Fruit fly (Drosophila melanogaster): Measurements from ENCODE around the gene CG3407.

The CG3407 gene

DNA sequence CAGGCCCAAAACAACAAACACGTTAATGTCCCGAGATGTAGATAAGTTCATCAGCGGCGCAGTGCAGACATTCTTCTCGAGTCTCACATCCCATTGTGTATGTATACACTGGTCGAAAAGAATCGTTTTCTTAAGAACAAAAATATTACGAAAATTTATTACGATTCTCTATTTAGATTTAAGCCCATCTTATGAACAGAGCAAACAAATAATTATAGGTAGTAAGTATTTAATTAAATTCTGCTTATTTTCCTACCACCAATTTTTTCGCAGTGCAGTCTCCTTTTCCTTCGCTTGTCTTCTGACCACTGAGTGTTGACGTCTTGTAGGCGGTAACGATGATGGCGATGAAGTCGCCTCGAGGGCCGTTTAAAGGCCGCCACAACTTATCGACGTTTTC is 48.2 kb upstream of the CG3407 start (continued):
- TF ChIP-seq gem (tag; optimal IDR thresholded peaks at IDR 0.05) (peak; percentile 80), CG7271 (tag; optimal IDR thresholded peaks at IDR 0.05) (peak; percentile 71), Trl (optimal IDR thresholded peaks at IDR 0.05) (no peak), Trl (GFP tag; optimal IDR thresholded peaks at IDR 0.05) (peak; percentile 25), disco-r (GFP tag; optimal IDR thresholded peaks at IDR 0.05) (peak; percentile 8), sr (GFP tag; IDR thresholded peaks at IDR 0.05) (no peak), Hsf (GFP tag; optimal IDR thresholded peaks at IDR 0.05) (peak; percentile 42), CG8290 (GFP tag; optimal IDR thresholded peaks at IDR 0.05) (peak; percentile 29), CG8290 (tag; optimal IDR thresholded peaks at IDR 0.05) (no peak), BtbVII (GFP tag; optimal IDR thresholded peaks at IDR 0.05) (no peak), CG7745 (tag; optimal IDR thresholded peaks at IDR 0.05) (peak; percentile 29), CG13775 (GFP tag; optimal IDR thresholded peaks at IDR 0.05) (peak; percentile 65), Nf-YB (GFP tag; optimal IDR thresholded peaks at IDR 0.05) (peak; percentile 65), Ssrp (tag; optimal IDR thresholded peaks at IDR 0.05) (peak; percentile 11), dpn (GFP tag; optimal IDR thresholded peaks at IDR 0.05) (peak in 1 of 2 experiments; percentile 7), CG15269 (tag; optimal IDR thresholded peaks at IDR 0.05) (no peak), zen (tag; optimal IDR thresholded peaks at IDR 0.05) (peak; percentile 96), hb (GFP tag; IDR thresholded peaks at IDR 0.05; ENCODE audit: partially characterized antibody) (no peak), crc (GFP tag; optimal IDR thresholded peaks at IDR 0.05) (peak; percentile 14), ems (GFP tag; optimal IDR thresholded peaks at IDR 0.05) (no peak), sim (GFP tag; IDR thresholded peaks at IDR 0.05) (peak; percentile 66), CG1529 (GFP tag; optimal IDR thresholded peaks at IDR 0.05) (no peak), dan (GFP tag; IDR thresholded peaks at IDR 0.05) (peak; percentile 27; the same call in 1 of the 2 replicates), jing (GFP tag; optimal IDR thresholded peaks at IDR 0.05) (no peak), p53 (GFP tag; optimal IDR thresholded peaks at IDR 0.05) (no peak), CG30431 (GFP tag; optimal IDR thresholded peaks at IDR 0.05) (peak; percentile 17), H2.0 (GFP tag; IDR thresholded peaks at IDR 0.05) (peak; percentile 24; the same call in 1 of the 2 replicates), Chrac-16 (GFP tag; optimal IDR thresholded peaks at IDR 0.05) (peak; percentile 72), CG17361 (GFP tag; IDR thresholded peaks at IDR 0.05) (0 out of 3 replicates have a peak, but pooled peaks have one; percentile 38), CG16815 (GFP tag; optimal IDR thresholded peaks at IDR 0.05) (peak; percentile 65), Atf-2 (GFP tag; optimal IDR thresholded peaks at IDR 0.05) (peak; percentile 60), twi (tag; optimal IDR thresholded peaks at IDR 0.05) (peak; percentile 34), crol (GFP tag; IDR thresholded peaks at IDR 0.05) (peak; percentile 22; the same call in 1 of the 2 replicates), ken (GFP tag; IDR thresholded peaks at IDR 0.05) (no peak), sd (tag; optimal IDR thresholded peaks at IDR 0.05) (no peak), CG10959 (GFP tag; IDR thresholded peaks at IDR 0.05) (peak; percentile 85), pum (GFP tag; optimal IDR thresholded peaks at IDR 0.05) (peak; percentile 18), CG6689 (GFP tag; IDR thresholded peaks at IDR 0.05) (peak; percentile 42; the same call in 1 of the 2 replicates), CG2875 (GFP tag; optimal IDR thresholded peaks at IDR 0.05) (peak; percentile 10), Hr3 (GFP tag; optimal IDR thresholded peaks at IDR 0.05) (peak; percentile 10), CG10267 (tag; optimal IDR thresholded peaks at IDR 0.05) (peak; percentile 77), CG4360 (GFP tag; IDR thresholded peaks at IDR 0.05) (peak; percentile 76), CG1602 (GFP tag; optimal IDR thresholded peaks at IDR 0.05) (peak; percentile 61), row (GFP tag; IDR thresholded peaks at IDR 0.05) (peak; percentile 69), CG16779 (GFP tag; IDR thresholded peaks at IDR 0.05) (no peak), Usf (GFP tag; optimal IDR thresholded peaks at IDR 0.05) (peak; percentile 11), prd (optimal IDR thresholded peaks at IDR 0.05) (no peak), prd (GFP tag; IDR thresholded peaks at IDR 0.05) (peak; percentile 94), CG9609 (GFP tag; optimal IDR thresholded peaks at IDR 0.05) (peak; percentile 54), CG12942 (GFP tag; optimal IDR thresholded peaks at IDR 0.05) (peak; percentile 0), sens-2 (GFP tag; IDR thresholded peaks at IDR 0.05) (0 out of 2 replicates have a peak, but pooled peaks have one; percentile 33), CG33213 (GFP tag; optimal IDR thresholded peaks at IDR 0.05) (no peak), CG2202 (tag; optimal IDR thresholded peaks at IDR 0.05) (peak; percentile 68)

Measured in whole organism, embryonic.